Worm (Caenorhabditis elegans): ENCODE data around the gene srxa-9.

Gene srxa-9

ce11 chrX:15746705-15747104, at the start of gene srxa-9:
srxa-9 (plus strand) TSS chrX:15747005.
- TF ChIP-seq ceh-13 (GFP tag; optimal IDR thresholded peaks at IDR 0.05) (no peak), hmg-4 (GFP tag; optimal IDR thresholded peaks at IDR 0.05) (no peak), ets-7 (tag; optimal IDR thresholded peaks at IDR 0.05) (no peak), tbx-11 (GFP tag; IDR thresholded peaks at IDR 0.05) (no peak), pes-1 (GFP tag; IDR thresholded peaks at IDR 0.05) (no peak), scrt-1 (GFP tag; IDR thresholded peaks at IDR 0.05) (no peak), tra-4 (tag; optimal IDR thresholded peaks at IDR 0.05) (no peak), tbx-37 (GFP tag; conservative IDR thresholded peaks at IDR 0.05) (no peak), hmbx-1 (tag; optimal IDR thresholded peaks at IDR 0.05) (no peak), ceh-36 (tag; optimal IDR thresholded peaks at IDR 0.05) (no peak), flt-1 (GFP tag; IDR thresholded peaks at IDR 0.05) (no peak), F13C5.2 (tag; optimal IDR thresholded peaks at IDR 0.05) (no peak)

ce11 chrX:15700220-15700619, 46.6 kb upstream of the srxa-9 start:
- TF ChIP-seq B0310.2 (tag; optimal IDR thresholded peaks at IDR 0.05) (no peak), sea-1 (GFP tag; conservative IDR thresholded peaks at IDR 0.05) (no peak), ama-1 (optimal IDR thresholded peaks at IDR 0.05) (no peak)

- TF ChIP-seq B0310.2 (tag; optimal IDR thresholded peaks at IDR 0.05): no peak
- TF ChIP-seq pes-1 (GFP tag; IDR thresholded peaks at IDR 0.05): no peak
- no peak for TF ChIP-seq hmg-4 (GFP tag; optimal IDR thresholded peaks at IDR 0.05)
- TF ChIP-seq flt-1 (GFP tag; IDR thresholded peaks at IDR 0.05): no peak
- no peak for TF ChIP-seq F13C5.2 (tag; optimal IDR thresholded peaks at IDR 0.05)
- no peak for TF ChIP-seq ceh-36 (tag; optimal IDR thresholded peaks at IDR 0.05)
- no peak for TF ChIP-seq aly-1 (tag; optimal IDR thresholded peaks at IDR 0.05)
- no peak for TF ChIP-seq ama-1 (optimal IDR thresholded peaks at IDR 0.05)
- no peak for TF ChIP-seq scrt-1 (GFP tag; IDR thresholded peaks at IDR 0.05)
- no peak for TF ChIP-seq tbx-11 (GFP tag; IDR thresholded peaks at IDR 0.05)
- TF ChIP-seq tbx-37 (GFP tag; conservative IDR thresholded peaks at IDR 0.05): no peak
- no peak for TF ChIP-seq ets-7 (tag; optimal IDR thresholded peaks at IDR 0.05)
- no peak for TF ChIP-seq sea-1 (GFP tag; conservative IDR thresholded peaks at IDR 0.05)
- TF ChIP-seq tra-4 (tag; optimal IDR thresholded peaks at IDR 0.05): no peak
- TF ChIP-seq hnd-1 (tag; optimal IDR thresholded peaks at IDR 0.05): no peak
- TF ChIP-seq ceh-13 (GFP tag; optimal IDR thresholded peaks at IDR 0.05): no peak
- no peak for TF ChIP-seq hmbx-1 (tag; optimal IDR thresholded peaks at IDR 0.05)
Observed at ce11 chrX:15704579-15705110, 42.2 kb upstream of the srxa-9 start.

ce11 chrX:15706108-15706676, 40.6 kb upstream of the srxa-9 start:
- TF ChIP-seq tra-4 (tag; optimal IDR thresholded peaks at IDR 0.05): no peak
- TF ChIP-seq aly-1 (tag; optimal IDR thresholded peaks at IDR 0.05): no peak
- no peak for TF ChIP-seq ama-1 (optimal IDR thresholded peaks at IDR 0.05)
- TF ChIP-seq scrt-1 (GFP tag; IDR thresholded peaks at IDR 0.05): no peak
- no peak for TF ChIP-seq flt-1 (GFP tag; IDR thresholded peaks at IDR 0.05)
- no peak for TF ChIP-seq hmg-4 (GFP tag; optimal IDR thresholded peaks at IDR 0.05)
- TF ChIP-seq sea-1 (GFP tag; conservative IDR thresholded peaks at IDR 0.05): no peak
- TF ChIP-seq tbx-11 (GFP tag; IDR thresholded peaks at IDR 0.05): no peak
- TF ChIP-seq ceh-13 (GFP tag; optimal IDR thresholded peaks at IDR 0.05): no peak

- TF ChIP-seq ceh-36 (tag; optimal IDR thresholded peaks at IDR 0.05) (no peak), tra-4 (tag; optimal IDR thresholded peaks at IDR 0.05) (no peak), hmbx-1 (tag; optimal IDR thresholded peaks at IDR 0.05) (no peak), tbx-11 (GFP tag; IDR thresholded peaks at IDR 0.05) (no peak; the same call in 1 of the 2 replicates), aly-1 (tag; optimal IDR thresholded peaks at IDR 0.05) (peak; percentile 49), pes-1 (GFP tag; IDR thresholded peaks at IDR 0.05) (peak; percentile 44), flt-1 (GFP tag; IDR thresholded peaks at IDR 0.05) (peak; percentile 15; the same call in 1 of the 2 replicates), F13C5.2 (tag; optimal IDR thresholded peaks at IDR 0.05) (peak; percentile 83), tbx-37 (GFP tag; conservative IDR thresholded peaks at IDR 0.05) (no peak), ama-1 (optimal IDR thresholded peaks at IDR 0.05) (no peak), ceh-13 (GFP tag; optimal IDR thresholded peaks at IDR 0.05) (no peak), sea-1 (GFP tag; conservative IDR thresholded peaks at IDR 0.05) (0 out of 2 replicates have a peak, but pooled peaks have one; percentile 44), hmg-4 (GFP tag; optimal IDR thresholded peaks at IDR 0.05) (peak; percentile 87), scrt-1 (GFP tag; IDR thresholded peaks at IDR 0.05) (no peak), ets-7 (tag; optimal IDR thresholded peaks at IDR 0.05) (peak; percentile 43), B0310.2 (tag; optimal IDR thresholded peaks at IDR 0.05) (no peak), hnd-1 (tag; optimal IDR thresholded peaks at IDR 0.05) (no peak)
Observed at ce11 chrX:15707366-15707892, 39.4 kb upstream of the srxa-9 start.

- TF ChIP-seq tra-4 (tag; optimal IDR thresholded peaks at IDR 0.05): no peak
- no peak for TF ChIP-seq scrt-1 (GFP tag; IDR thresholded peaks at IDR 0.05)
- TF ChIP-seq hmg-4 (GFP tag; optimal IDR thresholded peaks at IDR 0.05): no peak
- no peak for TF ChIP-seq ets-7 (tag; optimal IDR thresholded peaks at IDR 0.05)
- no peak for TF ChIP-seq F13C5.2 (tag; optimal IDR thresholded peaks at IDR 0.05)
- TF ChIP-seq hnd-1 (tag; optimal IDR thresholded peaks at IDR 0.05): no peak
- TF ChIP-seq pes-1 (GFP tag; IDR thresholded peaks at IDR 0.05): no peak
- TF ChIP-seq tbx-37 (GFP tag; conservative IDR thresholded peaks at IDR 0.05): no peak
- no peak for TF ChIP-seq ceh-13 (GFP tag; optimal IDR thresholded peaks at IDR 0.05)
- TF ChIP-seq aly-1 (tag; optimal IDR thresholded peaks at IDR 0.05): no peak
- no peak for TF ChIP-seq tbx-11 (GFP tag; IDR thresholded peaks at IDR 0.05)
- no peak for TF ChIP-seq B0310.2 (tag; optimal IDR thresholded peaks at IDR 0.05)
Observed at ce11 chrX:15707913-15708312, 38.9 kb upstream of the srxa-9 start, which contains the start of gene nhr-48. nhr-48 (plus strand) TSS chrX:15708213.

- no peak for TF ChIP-seq ets-7 (tag; optimal IDR thresholded peaks at IDR 0.05)
- no peak for TF ChIP-seq scrt-1 (GFP tag; IDR thresholded peaks at IDR 0.05)
- no peak for TF ChIP-seq pes-1 (GFP tag; IDR thresholded peaks at IDR 0.05)
- TF ChIP-seq hmg-4 (GFP tag; optimal IDR thresholded peaks at IDR 0.05): peak; percentile 30
- TF ChIP-seq ceh-36 (tag; optimal IDR thresholded peaks at IDR 0.05): no peak
Observed at ce11 chrX:15709594-15709993, 37.2 kb upstream of the srxa-9 start.

Measured in whole organism, early embryonic.